Worm (Caenorhabditis elegans) whole organism, young adult: ENCODE results near the gene F46B6.13.

Source experiments
- B0019.2 ChIP-seq: fragments of 200-800 bp; sonication (Bioruptor generic); conservative IDR thresholded peaks from 2 replicates; pipeline ENCODE4 v1.3.6; 2022; ENCODE audit warnings: missing genetic modification reagents, missing genetic modification characterization, missing compliant biosample characterization
- B0035.1 ChIP-seq: sonication (generic microtip); optimal IDR thresholded peaks from 2 replicates; lab custom pipeline; 2016; ENCODE audit warnings: missing genetic modification characterization, mild to moderate bottlenecking, missing compliant biosample characterization, missing genotype, missing genetic modification reagents
- C06A6.2 ChIP-seq: fragments of 200-800 bp; sonication (Bioruptor generic); conservative IDR thresholded peaks from 2 replicates; pipeline ENCODE4 v1.3.6; 2022; ENCODE audit warnings: missing genetic modification characterization, missing compliant biosample characterization
- D2030.7 ChIP-seq: fragments of 200-800 bp; sonication (Bioruptor generic); IDR thresholded peaks from 2 replicates; pipeline ENCODE4 v1.3.6; 2022; ENCODE audit warnings: missing genetic modification reagents, missing genetic modification characterization, missing compliant biosample characterization
- F23B12.7 ChIP-seq: sonication (generic microtip); optimal IDR thresholded peaks from 2 replicates; lab custom pipeline; 2017; ENCODE audit warnings: missing genetic modification characterization, mild to moderate bottlenecking, missing compliant biosample characterization, antibody characterized with exemption, moderate library complexity; ENCODE audit not compliant: insufficient read depth
- F52B5.7 ChIP-seq: sonication (generic microtip); optimal IDR thresholded peaks from 2 replicates; lab custom pipeline; 2016; ENCODE audit warnings: mild to moderate bottlenecking, missing genetic modification characterization, missing compliant biosample characterization
- F55B11.4 ChIP-seq: sonication (generic microtip); optimal IDR thresholded peaks from 2 replicates; lab custom pipeline; 2016; ENCODE audit warnings: missing compliant biosample characterization, missing genetic modification characterization, borderline replicate concordance; ENCODE audit not compliant: insufficient read depth
- T26A5.8 ChIP-seq: sonication (generic microtip); optimal IDR thresholded peaks from 2 replicates; lab custom pipeline; 2016; ENCODE audit warnings: missing genetic modification characterization, missing compliant biosample characterization
- Y67H2A.10 ChIP-seq: fragments of 200-800 bp; sonication (Bioruptor generic); conservative IDR thresholded peaks from 2 replicates; pipeline ENCODE4 v1.3.6; 2022; ENCODE audit warnings: missing genetic modification reagents, missing genetic modification characterization, missing compliant biosample characterization
- Y79H2A.3 ChIP-seq: fragments of 200-800 bp; sonication (Bioruptor generic); conservative IDR thresholded peaks from 2 replicates; pipeline ENCODE4 v1.3.6; 2022; ENCODE audit warnings: missing genetic modification reagents, missing genetic modification characterization, missing compliant biosample characterization
- aptf-3 ChIP-seq: fragments of 200-800 bp; sonication (Bioruptor generic); IDR thresholded peaks from 2 replicates; pipeline ENCODE4 v1.3.6; 2022; ENCODE audit warnings: missing genetic modification characterization, missing compliant biosample characterization
- bed-2 ChIP-seq: fragments of 200-800 bp; sonication (Bioruptor generic); IDR thresholded peaks from 2 replicates; pipeline ENCODE4 v1.3.6; 2022; ENCODE audit warnings: missing genetic modification reagents, missing genetic modification characterization, missing compliant biosample characterization
- cebp-2 ChIP-seq: fragments of 200-800 bp; sonication (Bioruptor generic); IDR thresholded peaks from 2 replicates; pipeline ENCODE4 v1.3.6; 2022; ENCODE audit warnings: missing genetic modification characterization, missing compliant biosample characterization
- ceh-58 ChIP-seq: fragments of 200-800 bp; sonication (Bioruptor generic); IDR thresholded peaks from 2 replicates; pipeline ENCODE4 v1.3.6; 2022; ENCODE audit warnings: missing genetic modification characterization, missing compliant biosample characterization
- dpff-1 ChIP-seq: sonication (generic microtip); optimal IDR thresholded peaks from 2 replicates; lab custom pipeline; 2017; ENCODE audit warnings: mild to moderate bottlenecking, missing genetic modification characterization, missing compliant biosample characterization
- dpl-1 ChIP-seq: fragments of 150-350 bp; optimal IDR thresholded peaks from 2 replicates; lab custom pipeline; 2014; ENCODE audit warnings: missing biosample characterization, missing genetic modification reagents, missing genetic modification characterization
- egl-44 ChIP-seq: fragments of 200-800 bp; sonication (Bioruptor generic); IDR thresholded peaks from 2 replicates; pipeline ENCODE4 v1.3.6; 2022; ENCODE audit warnings: missing genetic modification reagents, missing genetic modification characterization, missing compliant biosample characterization
- ets-4 ChIP-seq: fragments of 200-800 bp; sonication (Bioruptor generic); optimal IDR thresholded peaks from 2 replicates; lab custom pipeline; 2018; ENCODE audit warnings: mild to moderate bottlenecking, missing genetic modification characterization, missing compliant biosample characterization
- hmg-1.2 ChIP-seq: fragments of 200-800 bp; sonication (Bioruptor generic); IDR thresholded peaks from 2 replicates; pipeline ENCODE4 v1.3.6; 2022; ENCODE audit warnings: missing genetic modification reagents, missing genetic modification characterization, missing compliant biosample characterization
- lag-1 ChIP-seq: fragments of 200-800 bp; sonication (Bioruptor generic); IDR thresholded peaks from 2 replicates; pipeline ENCODE4 v1.3.6; 2022; ENCODE audit warnings: missing genetic modification reagents, missing genetic modification characterization, missing compliant biosample characterization
- let-607 ChIP-seq, 2 experiments: fragments of 200-800 bp in 1 of 2; sonication (Bioruptor generic) in 1 of 2; sonication (generic microtip) in 1 of 2; optimal IDR thresholded peaks; 2 replicates each; lab custom pipeline; 2016 to 2018; ENCODE audit warnings: mild to moderate bottlenecking in 2 of 2, missing compliant biosample characterization in 2 of 2, missing genetic modification characterization in 2 of 2, moderate library complexity in 2 of 2, missing genotype in 1 of 2
- lin-26 ChIP-seq: fragments of 200-800 bp; sonication (Bioruptor generic); IDR thresholded peaks from 2 replicates; pipeline ENCODE4 v1.3.6; 2022; ENCODE audit warnings: missing genetic modification reagents, missing genetic modification characterization, missing compliant biosample characterization
- lin-35 ChIP-seq, 3 experiments: fragments of 150-350 bp in 2 of 3; sonication (generic microtip) in 1 of 3; optimal IDR thresholded peaks; 2 replicates each; lab custom pipeline; 2014 to 2018; ENCODE audit warnings: missing biosample characterization in 3 of 3, missing genetic modification characterization in 3 of 3, missing genetic modification reagents in 3 of 3
- lin-54 ChIP-seq: fragments of 200-800 bp; sonication (Bioruptor generic); optimal IDR thresholded peaks from 2 replicates; lab custom pipeline; 2018; ENCODE audit warnings: mild to moderate bottlenecking, missing genetic modification characterization, missing compliant biosample characterization
- madf-6 ChIP-seq: fragments of 200-800 bp; sonication (Bioruptor generic); IDR thresholded peaks from 2 replicates; pipeline ENCODE4 v1.3.6; 2022; ENCODE audit warnings: missing genetic modification reagents, missing genetic modification characterization, missing compliant biosample characterization
- mes-4 ChIP-seq: sonication (generic microtip); optimal IDR thresholded peaks from 2 replicates; lab custom pipeline; 2016; ENCODE audit warnings: missing genotype, missing genetic modification characterization, missing compliant biosample characterization
- nfya-1 ChIP-seq: sonication (generic microtip); optimal IDR thresholded peaks from 2 replicates; lab custom pipeline; 2017; ENCODE audit warnings: antibody characterized with exemption, missing compliant biosample characterization, missing genetic modification characterization, borderline replicate concordance; ENCODE audit not compliant: insufficient read depth
- nhr-27 ChIP-seq: fragments of 200-800 bp; sonication (Bioruptor generic); optimal IDR thresholded peaks from 2 replicates; lab custom pipeline; 2018; ENCODE audit warnings: mild to moderate bottlenecking, missing genetic modification characterization, moderate library complexity, missing compliant biosample characterization
- pbrm-1 ChIP-seq: fragments of 200-800 bp; sonication (Bioruptor generic); IDR thresholded peaks from 2 replicates; pipeline ENCODE4 v1.3.6; 2022; ENCODE audit warnings: missing genetic modification reagents, missing genetic modification characterization, missing compliant biosample characterization
- rec-8 ChIP-seq, 2 experiments: sonication (generic microtip); optimal IDR thresholded peaks; 2 replicates each; lab custom pipeline; 2016; ENCODE audit warnings: mild to moderate bottlenecking in 2 of 2, missing genetic modification characterization in 2 of 2, missing genetic modification reagents in 2 of 2, missing genotype in 2 of 2, missing biosample characterization in 1 of 2, missing compliant biosample characterization in 1 of 2, moderate library complexity in 1 of 2
- snpc-1.3 ChIP-seq: sonication (generic microtip); optimal IDR thresholded peaks from 2 replicates; lab custom pipeline; 2017; ENCODE audit warnings: missing genetic modification characterization, mild to moderate bottlenecking, missing compliant biosample characterization, antibody characterized with exemption, moderate library complexity, missing genotype, missing genetic modification reagents; ENCODE audit not compliant: insufficient read depth
- snpc-4 ChIP-seq, 5 experiments: fragments of 150-350 bp in 1 of 5; sonication (generic microtip) in 4 of 5; optimal IDR thresholded peaks; 2 replicates each; lab custom pipeline; 2014 to 2018; ENCODE audit warnings: missing genetic modification characterization in 5 of 5, missing biosample characterization in 3 of 5, antibody characterized with exemption in 2 of 5, mild to moderate bottlenecking in 2 of 5, missing compliant biosample characterization in 2 of 5, missing genotype in 2 of 5, moderate library complexity in 2 of 5, missing genetic modification reagents in 1 of 5
- somi-1 ChIP-seq: fragments of 200-800 bp; sonication (Bioruptor generic); optimal IDR thresholded peaks from 2 replicates; lab custom pipeline; 2018; ENCODE audit warnings: mild to moderate bottlenecking, missing genetic modification characterization, missing compliant biosample characterization
- sptf-2 ChIP-seq: fragments of 200-800 bp; sonication (Bioruptor generic); optimal IDR thresholded peaks from 2 replicates; lab custom pipeline; 2018; ENCODE audit warnings: mild to moderate bottlenecking, missing genetic modification characterization, missing compliant biosample characterization
- tbx-9 ChIP-seq: sonication (generic microtip); optimal IDR thresholded peaks from 2 replicates; lab custom pipeline; 2016; ENCODE audit warnings: borderline replicate concordance, missing genetic modification characterization, inconsistent platforms, missing compliant biosample characterization
- xnd-1 ChIP-seq: sonication (generic microtip); optimal IDR thresholded peaks from 2 replicates; lab custom pipeline; 2016; ENCODE audit warnings: missing genotype, missing genetic modification reagents, missing genetic modification characterization, missing compliant biosample characterization
- zim-3 ChIP-seq: sonication (generic microtip); optimal IDR thresholded peaks from 2 replicates; lab custom pipeline; 2017; ENCODE audit warnings: mild to moderate bottlenecking, missing genetic modification characterization, moderate library complexity, missing compliant biosample characterization
- ztf-25 ChIP-seq: fragments of 200-800 bp; sonication (Bioruptor generic); IDR thresholded peaks from 2 replicates; pipeline ENCODE4 v1.3.6; 2022; ENCODE audit warnings: missing genetic modification reagents, missing genetic modification characterization, missing compliant biosample characterization
- ztf-26 ChIP-seq: sonication (generic microtip); optimal IDR thresholded peaks from 2 replicates; lab custom pipeline; 2017; ENCODE audit warnings: missing genetic modification characterization, missing compliant biosample characterization

F46B6.13 gene

DNA sequence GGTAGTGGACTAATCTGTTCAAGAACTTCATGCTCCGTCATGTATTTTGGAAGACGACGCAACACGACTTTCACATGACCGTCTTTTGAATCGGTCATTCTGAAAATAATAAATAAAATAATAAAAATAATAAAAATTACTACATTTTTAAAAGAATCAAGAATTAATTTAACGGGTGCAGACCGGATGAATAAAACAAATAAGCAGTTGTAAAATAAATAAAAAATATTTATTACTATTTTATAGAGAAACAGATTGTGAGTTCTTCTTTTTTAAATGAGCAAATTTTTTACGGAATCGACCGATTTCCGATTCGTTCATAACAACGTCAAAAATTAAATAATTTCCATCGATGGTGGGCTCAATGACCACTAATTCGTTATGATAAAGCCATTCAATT lies 21.3 kb downstream of the F46B6.13 start, which contains the start of gene smg-4:
TSS of gene smg-4 (minus strand) at position 101 of the 400 bp plus-strand sequence.
- TF ChIP-seq madf-6 (GFP tag; lab: Robert Waterston, UW): 0 out of 2 replicates have a peak, but pooled peaks have one; percentile 10
- TF ChIP-seq dpl-1 (GFP tag; lab: Kevin White, UChicago): no peak
- TF ChIP-seq aptf-3 (GFP tag; lab: Robert Waterston, UW): no peak
- no peak for TF ChIP-seq lin-54 (GFP tag; lab: Kevin White, UChicago)
- no peak for TF ChIP-seq xnd-1 (tag; lab: Kevin White, UChicago)
- TF ChIP-seq Y67H2A.10 (GFP tag; lab: Robert Waterston, UW): no peak

- no peak for TF ChIP-seq tbx-9 (tag; lab: Kevin White, UChicago)
- TF ChIP-seq F52B5.7: no peak
- no peak for TF ChIP-seq let-607 (tag; optimal IDR thresholded peaks at IDR 0.05; lab: Kevin White, UChicago)
- TF ChIP-seq rec-8 (tag; optimal IDR thresholded peaks at IDR 0.05; lab: Kevin White, UChicago): no peak
- TF ChIP-seq hmg-1.2 (GFP tag; lab: Robert Waterston, UW): no peak
- no peak for TF ChIP-seq ztf-26 (tag; lab: Kevin White, UChicago)
- no peak for TF ChIP-seq F23B12.7
- no peak for TF ChIP-seq nhr-27 (tag; lab: Kevin White, UChicago)
- no peak for TF ChIP-seq somi-1
- TF ChIP-seq D2030.7 (GFP tag; lab: Robert Waterston, UW): no peak
- no peak for TF ChIP-seq pbrm-1 (GFP tag; lab: Robert Waterston, UW)
- no peak for TF ChIP-seq nfya-1 (tag; lab: Kevin White, UChicago)
- TF ChIP-seq snpc-4 (GFP tag; optimal IDR thresholded peaks at IDR 0.05; lab: Kevin White, UChicago): no peak
- no peak for TF ChIP-seq snpc-4 (tag; optimal IDR thresholded peaks at IDR 0.05; lab: Kevin White, UChicago)
- TF ChIP-seq cebp-2 (GFP tag; lab: Robert Waterston, UW): no peak
These were observed 23.2 kb downstream of the F46B6.13 start, which contains the start of gene F46B6.12 for ce11 chrV:9775734-9776133. Gene F46B6.12 (minus strand): TSS chrV:9775834.

ce11 chrV:9771970-9772369 lies 27.0 kb downstream of the F46B6.13 start, which contains the start of gene F46B6.2:
Gene F46B6.2 (plus strand): TSS chrV:9772285.
- TF ChIP-seq lin-35 (GFP tag; optimal IDR thresholded peaks at IDR 0.05; lab: Kevin White, UChicago) (no peak), zim-3 (tag; lab: Kevin White, UChicago) (no peak), sptf-2 (GFP tag; lab: Kevin White, UChicago) (no peak), B0035.1 (tag; lab: Kevin White, UChicago) (no peak), lag-1 (GFP tag; lab: Robert Waterston, UW) (no peak), lin-26 (GFP tag; lab: Robert Waterston, UW) (no peak)

DNA sequence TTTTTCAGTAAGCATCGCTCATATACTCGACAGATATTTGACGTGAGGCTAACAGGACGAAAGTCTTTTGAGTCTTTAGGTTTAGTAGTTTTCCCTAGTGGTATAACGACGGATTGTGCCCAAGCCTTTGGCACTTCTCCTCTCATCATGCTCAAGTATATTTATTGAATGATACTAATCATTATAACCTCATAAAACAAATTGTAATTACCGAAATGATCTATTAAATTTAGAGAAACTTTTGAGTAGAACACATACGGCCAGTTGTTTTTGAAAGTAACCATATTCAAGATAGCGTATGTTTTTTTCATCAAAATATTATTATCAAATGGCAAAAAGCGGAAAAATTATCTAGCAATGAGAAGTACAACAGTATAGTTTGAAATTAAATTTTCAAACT lies 27.7 kb downstream of the F46B6.13 start:
- no peak for TF ChIP-seq bed-2 (GFP tag; lab: Robert Waterston, UW)
- TF ChIP-seq ztf-25 (GFP tag; lab: Robert Waterston, UW): no peak
- no peak for TF ChIP-seq T26A5.8 (tag; lab: Kevin White, UChicago)
- no peak for TF ChIP-seq zim-3 (tag; lab: Kevin White, UChicago)
- no peak for TF ChIP-seq B0019.2 (GFP tag; lab: Robert Waterston, UW)
- TF ChIP-seq ceh-58 (GFP tag; lab: Robert Waterston, UW): no peak
- TF ChIP-seq ets-4 (GFP tag; lab: Kevin White, UChicago): no peak
- no peak for TF ChIP-seq aptf-3 (GFP tag; lab: Robert Waterston, UW)
- no peak for TF ChIP-seq egl-44 (GFP tag; lab: Robert Waterston, UW)
- no peak for TF ChIP-seq Y79H2A.3
- no peak for TF ChIP-seq F55B11.4
- TF ChIP-seq mes-4 (tag; lab: Kevin White, UChicago): no peak
- no peak for TF ChIP-seq C06A6.2 (GFP tag; lab: Robert Waterston, UW)
- TF ChIP-seq dpff-1 (tag; lab: Kevin White, UChicago): no peak
- no peak for TF ChIP-seq F23B12.7
- TF ChIP-seq snpc-1.3: no peak
- TF ChIP-seq, all 124 proteins: peak for 0
